3 worm cellular contexts compared by ENCODE assay signal in the genomic region with DNA sequence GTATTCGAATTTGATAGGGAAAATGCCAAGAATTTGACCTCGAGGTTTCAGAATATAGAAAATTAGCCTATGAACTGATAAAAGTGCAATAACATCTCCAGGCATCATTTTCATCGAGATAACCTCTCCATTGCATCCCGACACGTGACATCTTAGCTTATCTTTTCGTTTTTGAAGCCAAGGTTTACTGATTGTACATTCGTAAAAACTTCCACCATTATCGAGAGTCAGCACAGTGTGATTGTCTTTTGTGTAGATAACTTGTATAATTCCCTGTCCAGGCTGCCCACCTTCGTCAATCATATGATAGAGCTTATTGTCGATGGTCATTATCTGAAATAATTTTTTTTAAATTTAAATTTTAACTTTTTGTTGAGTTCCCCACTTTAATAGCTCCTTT.
A peak's percentile ranks its signal among the peaks of the same experiment; 100 is the strongest.
TF ChIP-seq lines count a peak whose summit lies in the region.

No protein-coding gene starts in this region.

TF ChIP-seq in whole organism, L1 larva, 84 proteins besides CTCF, POLR2A, EP300 and RAD21:
- TF ChIP-seq elt-2 (tag; optimal IDR thresholded peaks at IDR 0.05; lab: Kevin White, UChicago) (peak; percentile 98), fkh-10 (GFP tag; optimal IDR thresholded peaks at IDR 0.05; lab: Kevin White, UChicago) (no peak), efl-1 (optimal IDR thresholded peaks at IDR 0.05; lab: Kevin White, UChicago) (no peak), efl-1 (GFP tag; optimal IDR thresholded peaks at IDR 0.05 in 1 of 2; lab: Kevin White, UChicago) (peak in 1 of 2 experiments; percentile 82)

TF ChIP-seq in whole organism, L2 larva, 48 proteins besides CTCF, POLR2A, EP300 and RAD21:
- TF ChIP-seq gmeb-1 (tag; optimal IDR thresholded peaks at IDR 0.05; lab: Kevin White, UChicago) (peak; percentile 5), C34F6.9 (tag; optimal IDR thresholded peaks at IDR 0.05; lab: Kevin White, UChicago) (no peak), nhr-129 (tag; optimal IDR thresholded peaks at IDR 0.05; lab: Kevin White, UChicago) (peak; percentile 22)

TF ChIP-seq in whole organism, L3 larva, 47 proteins besides CTCF, POLR2A, EP300 and RAD21:
- TF ChIP-seq pqm-1 (tag; optimal IDR thresholded peaks at IDR 0.05; lab: Kevin White, UChicago): peak; percentile 37
- TF ChIP-seq nhr-23 (tag; optimal IDR thresholded peaks at IDR 0.05; lab: Kevin White, UChicago): no peak
- TF ChIP-seq elt-2 (tag; optimal IDR thresholded peaks at IDR 0.05; lab: Kevin White, UChicago): peak; percentile 73
